Worm (Caenorhabditis elegans): Measurements from ENCODE around the gene gst-38.

DNA sequence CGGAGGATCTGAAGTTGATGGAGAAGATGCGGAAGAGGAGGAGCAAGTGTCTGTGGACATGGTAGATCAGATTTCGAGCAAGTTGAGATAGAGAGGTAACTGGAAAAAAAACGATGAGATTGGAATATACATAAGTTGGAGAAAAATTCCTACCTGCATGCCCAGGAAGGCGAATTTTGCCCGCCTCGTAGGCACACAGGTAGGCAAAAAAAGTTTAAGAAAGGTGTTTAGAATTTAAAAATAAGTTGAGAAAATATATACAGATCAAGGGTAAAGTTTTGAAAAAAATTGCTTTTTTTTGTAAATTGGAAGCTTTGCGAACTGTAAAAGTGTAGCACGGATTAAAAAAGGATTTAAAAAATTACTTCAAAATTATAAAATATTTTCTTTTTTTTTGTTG lies 36.4 kb downstream of the gst-38 start, which contains the start of gene nhr-84:
- TF ChIP-seq ceh-18 (tag; optimal IDR thresholded peaks at IDR 0.05) (no peak), pat-9 (tag; optimal IDR thresholded peaks at IDR 0.05) (no peak), tbx-2 (tag; optimal IDR thresholded peaks at IDR 0.05) (no peak), ceh-9 (tag; optimal IDR thresholded peaks at IDR 0.05) (no peak), fkh-10 (GFP tag; optimal IDR thresholded peaks at IDR 0.05) (no peak), fax-1 (tag; optimal IDR thresholded peaks at IDR 0.05) (no peak), lin-11 (tag; optimal IDR thresholded peaks at IDR 0.05) (no peak), pag-3 (tag; optimal IDR thresholded peaks at IDR 0.05; ENCODE audit: borderline replicate concordance) (no peak), ama-1 (optimal IDR thresholded peaks at IDR 0.05) (no peak)
